Worm (Caenorhabditis elegans) whole organism, young adult: Measurements from ENCODE around the gene T21H3.1.
"Not testable (repeated sequence)": the region's sequence is repeated elsewhere in the genome, so short reads cannot be mapped to it uniquely, and the experiment has no call there.

Experiments used
- B0019.2 ChIP-seq: fragments of 200-800 bp; sonication (Bioruptor generic); conservative IDR thresholded peaks from 2 replicates; pipeline ENCODE4 v1.3.6; 2022; ENCODE audit warnings: missing genetic modification reagents, missing genetic modification characterization, missing compliant biosample characterization
- C17E4.6 ChIP-seq: fragments of 200-800 bp; sonication (Bioruptor generic); IDR thresholded peaks from 2 replicates; pipeline ENCODE4 v1.3.6; 2022; ENCODE audit warnings: missing genetic modification reagents, missing genetic modification characterization, missing compliant biosample characterization
- D2030.7 ChIP-seq: fragments of 200-800 bp; sonication (Bioruptor generic); IDR thresholded peaks from 2 replicates; pipeline ENCODE4 v1.3.6; 2022; ENCODE audit warnings: missing genetic modification reagents, missing genetic modification characterization, missing compliant biosample characterization
- F33H1.4 ChIP-seq: fragments of 200-800 bp; sonication (Bioruptor generic); IDR thresholded peaks from 2 replicates; pipeline ENCODE4 v1.3.6; 2022; ENCODE audit warnings: missing genetic modification reagents, missing genetic modification characterization, missing compliant biosample characterization
- K11D2.4 ChIP-seq: fragments of 200-800 bp; sonication (Bioruptor generic); IDR thresholded peaks from 2 replicates; pipeline ENCODE4 v1.3.6; 2022; ENCODE audit warnings: missing genetic modification reagents, missing genetic modification characterization, missing compliant biosample characterization
- K12H6.12 ChIP-seq: fragments of 200-800 bp; sonication (Bioruptor generic); optimal IDR thresholded peaks from 2 replicates; lab custom pipeline; 2018; ENCODE audit warnings: mild to moderate bottlenecking, missing genetic modification characterization, missing compliant biosample characterization
- T07F8.4 ChIP-seq: sonication (generic microtip); optimal IDR thresholded peaks from 2 replicates; lab custom pipeline; 2016; ENCODE audit warnings: mild to moderate bottlenecking, missing genetic modification characterization, moderate library complexity, missing compliant biosample characterization
- Y67H2A.10 ChIP-seq: fragments of 200-800 bp; sonication (Bioruptor generic); conservative IDR thresholded peaks from 2 replicates; pipeline ENCODE4 v1.3.6; 2022; ENCODE audit warnings: missing genetic modification reagents, missing genetic modification characterization, missing compliant biosample characterization
- Y95B8A.8 ChIP-seq: fragments of 200-800 bp; sonication (Bioruptor generic); IDR thresholded peaks from 2 replicates; pipeline ENCODE4 v1.3.6; 2022; ENCODE audit warnings: missing genetic modification reagents, missing genetic modification characterization, missing compliant biosample characterization
- aptf-2 ChIP-seq: fragments of 200-800 bp; sonication (Bioruptor generic); conservative IDR thresholded peaks from 2 replicates; pipeline ENCODE4 v1.3.6; 2022; ENCODE audit warnings: missing genetic modification reagents, missing genetic modification characterization, missing compliant biosample characterization
- athp-1 ChIP-seq: sonication (generic microtip); optimal IDR thresholded peaks from 2 replicates; lab custom pipeline; 2017; ENCODE audit warnings: mild to moderate bottlenecking, missing genetic modification characterization, missing compliant biosample characterization
- attf-3 ChIP-seq: fragments of 200-800 bp; sonication (Bioruptor generic); conservative IDR thresholded peaks from 2 replicates; pipeline ENCODE4 v1.3.6; 2022; ENCODE audit warnings: missing genetic modification reagents, missing genetic modification characterization, missing compliant biosample characterization
- attf-5 ChIP-seq: fragments of 200-800 bp; sonication (Bioruptor generic); optimal IDR thresholded peaks from 2 replicates; lab custom pipeline; 2018; ENCODE audit warnings: mild to moderate bottlenecking, missing genetic modification characterization, missing compliant biosample characterization
- cebp-1 ChIP-seq, 2 experiments: fragments of 200-800 bp in 1 of 2; sonication (Bioruptor generic) in 1 of 2; sonication (generic microtip) in 1 of 2; IDR thresholded peaks in 1 of 2; optimal IDR thresholded peaks in 1 of 2; 2 replicates each; pipeline versions ENCODE4 v1.3.6 to Lab custom; 2017 to 2022; ENCODE audit warnings: missing compliant biosample characterization in 2 of 2, missing genetic modification characterization in 2 of 2, mild to moderate bottlenecking in 1 of 2, missing genetic modification reagents in 1 of 2, moderate library complexity in 1 of 2
- ceh-100 ChIP-seq: fragments of 200-800 bp; sonication (Bioruptor generic); IDR thresholded peaks from 2 replicates; pipeline ENCODE4 v1.3.6; 2022; ENCODE audit warnings: missing genetic modification reagents, missing genetic modification characterization, missing compliant biosample characterization
- ceh-27 ChIP-seq: fragments of 200-800 bp; sonication (Bioruptor generic); optimal IDR thresholded peaks from 2 replicates; lab custom pipeline; 2018; ENCODE audit warnings: mild to moderate bottlenecking, missing genetic modification characterization, moderate library complexity, missing compliant biosample characterization
- ceh-91 ChIP-seq: fragments of 200-800 bp; sonication (Bioruptor generic); IDR thresholded peaks from 2 replicates; pipeline ENCODE4 v1.3.6; 2022; ENCODE audit warnings: missing genetic modification reagents, missing genetic modification characterization, missing compliant biosample characterization
- dox-1 ChIP-seq: fragments of 200-800 bp; sonication (Bioruptor generic); IDR thresholded peaks from 2 replicates; pipeline ENCODE4 v1.3.6; 2022; ENCODE audit warnings: missing genetic modification reagents, missing genetic modification characterization, missing compliant biosample characterization
- dpl-1 ChIP-seq: fragments of 150-350 bp; optimal IDR thresholded peaks from 2 replicates; lab custom pipeline; 2014; ENCODE audit warnings: missing biosample characterization, missing genetic modification reagents, missing genetic modification characterization
- efl-1 ChIP-seq: fragments of 150-350 bp; optimal IDR thresholded peaks from 2 replicates; lab custom pipeline; 2014; ENCODE audit warnings: missing biosample characterization, missing genetic modification reagents, missing genetic modification characterization
- egl-44 ChIP-seq: fragments of 200-800 bp; sonication (Bioruptor generic); IDR thresholded peaks from 2 replicates; pipeline ENCODE4 v1.3.6; 2022; ENCODE audit warnings: missing genetic modification reagents, missing genetic modification characterization, missing compliant biosample characterization
- egrh-3 ChIP-seq: fragments of 200-800 bp; sonication (Bioruptor generic); IDR thresholded peaks from 2 replicates; pipeline ENCODE4 v1.3.6; 2022; ENCODE audit warnings: missing genetic modification reagents, missing genetic modification characterization, missing compliant biosample characterization
- ekl-4 ChIP-seq: fragments of 200-800 bp; sonication (Bioruptor generic); IDR thresholded peaks from 2 replicates; pipeline ENCODE4 v1.3.6; 2022; ENCODE audit warnings: missing genetic modification reagents, missing genetic modification characterization, missing compliant biosample characterization
- hmg-1.2 ChIP-seq: fragments of 200-800 bp; sonication (Bioruptor generic); IDR thresholded peaks from 2 replicates; pipeline ENCODE4 v1.3.6; 2022; ENCODE audit warnings: missing genetic modification reagents, missing genetic modification characterization, missing compliant biosample characterization
- hmg-20 ChIP-seq: fragments of 200-800 bp; sonication (Bioruptor generic); IDR thresholded peaks from 2 replicates; pipeline ENCODE4 v1.3.6; 2022; ENCODE audit warnings: missing genetic modification reagents, missing genetic modification characterization, missing compliant biosample characterization
- lin-26 ChIP-seq: fragments of 200-800 bp; sonication (Bioruptor generic); IDR thresholded peaks from 2 replicates; pipeline ENCODE4 v1.3.6; 2022; ENCODE audit warnings: missing genetic modification reagents, missing genetic modification characterization, missing compliant biosample characterization
- lin-35 ChIP-seq, 3 experiments: fragments of 150-350 bp in 2 of 3; sonication (generic microtip) in 1 of 3; optimal IDR thresholded peaks; 2 replicates each; lab custom pipeline; 2014 to 2018; ENCODE audit warnings: missing biosample characterization in 3 of 3, missing genetic modification characterization in 3 of 3, missing genetic modification reagents in 3 of 3
- lin-40 ChIP-seq: sonication (generic microtip); optimal IDR thresholded peaks from 2 replicates; lab custom pipeline; 2016; ENCODE audit warnings: missing genetic modification characterization, mild to moderate bottlenecking, missing compliant biosample characterization, missing genotype, missing genetic modification reagents
- lin-54 ChIP-seq: fragments of 200-800 bp; sonication (Bioruptor generic); optimal IDR thresholded peaks from 2 replicates; lab custom pipeline; 2018; ENCODE audit warnings: mild to moderate bottlenecking, missing genetic modification characterization, missing compliant biosample characterization
- lir-1 ChIP-seq: fragments of 200-800 bp; sonication (Bioruptor generic); conservative IDR thresholded peaks from 2 replicates; pipeline ENCODE4 v1.3.6; 2022; ENCODE audit warnings: missing genetic modification reagents, missing genetic modification characterization, missing compliant biosample characterization
- lsl-1 ChIP-seq: fragments of 200-800 bp; sonication (Bioruptor generic); optimal IDR thresholded peaks from 2 replicates; lab custom pipeline; 2018; ENCODE audit warnings: mild to moderate bottlenecking, missing genetic modification characterization, moderate library complexity, missing compliant biosample characterization
- madf-10 ChIP-seq: sonication (generic microtip); optimal IDR thresholded peaks from 2 replicates; lab custom pipeline; 2016; ENCODE audit warnings: mild to moderate bottlenecking, missing genetic modification characterization, missing compliant biosample characterization
- madf-3 ChIP-seq: fragments of 200-800 bp; sonication (Bioruptor generic); IDR thresholded peaks from 2 replicates; pipeline ENCODE4 v1.3.6; 2022; ENCODE audit warnings: missing genetic modification reagents, missing genetic modification characterization, missing compliant biosample characterization
- madf-6 ChIP-seq: fragments of 200-800 bp; sonication (Bioruptor generic); IDR thresholded peaks from 2 replicates; pipeline ENCODE4 v1.3.6; 2022; ENCODE audit warnings: missing genetic modification reagents, missing genetic modification characterization, missing compliant biosample characterization
- madf-8 ChIP-seq: fragments of 200-800 bp; sonication (Bioruptor generic); conservative IDR thresholded peaks from 2 replicates; pipeline ENCODE4 v1.3.6; 2022; ENCODE audit warnings: missing genetic modification reagents, missing genetic modification characterization, missing compliant biosample characterization
- mcd-1 ChIP-seq: fragments of 200-800 bp; sonication (Bioruptor generic); IDR thresholded peaks from 2 replicates; pipeline ENCODE4 v1.3.6; 2022; ENCODE audit warnings: missing genetic modification reagents, missing genetic modification characterization, missing compliant biosample characterization
- nhr-80 ChIP-seq: sonication (generic microtip); optimal IDR thresholded peaks from 2 replicates; lab custom pipeline; 2016; ENCODE audit warnings: missing genetic modification characterization, missing compliant biosample characterization
- pbrm-1 ChIP-seq: fragments of 200-800 bp; sonication (Bioruptor generic); IDR thresholded peaks from 2 replicates; pipeline ENCODE4 v1.3.6; 2022; ENCODE audit warnings: missing genetic modification reagents, missing genetic modification characterization, missing compliant biosample characterization
- rcor-1 ChIP-seq: fragments of 200-800 bp; sonication (Bioruptor generic); IDR thresholded peaks from 2 replicates; pipeline ENCODE4 v1.3.6; 2022; ENCODE audit warnings: missing genetic modification reagents, missing genetic modification characterization, missing compliant biosample characterization
- rec-8 ChIP-seq, 2 experiments: sonication (generic microtip); optimal IDR thresholded peaks; 2 replicates each; lab custom pipeline; 2016; ENCODE audit warnings: mild to moderate bottlenecking in 2 of 2, missing genetic modification characterization in 2 of 2, missing genetic modification reagents in 2 of 2, missing genotype in 2 of 2, missing biosample characterization in 1 of 2, missing compliant biosample characterization in 1 of 2, moderate library complexity in 1 of 2
- tbp1 ChIP-seq: fragments of 200-800 bp; sonication (Bioruptor generic); optimal IDR thresholded peaks from 2 replicates; lab custom pipeline; 2018; ENCODE audit warnings: mild to moderate bottlenecking, missing genetic modification characterization, missing compliant biosample characterization
- unc-130 ChIP-seq: sonication (generic microtip); optimal IDR thresholded peaks from 2 replicates; lab custom pipeline; 2016; ENCODE audit warnings: missing genetic modification reagents, missing genetic modification characterization, missing compliant biosample characterization
- zfh-2 ChIP-seq: fragments of 200-800 bp; sonication (Bioruptor generic); conservative IDR thresholded peaks from 2 replicates; pipeline ENCODE4 v1.3.6; 2022; ENCODE audit warnings: missing genetic modification reagents, missing genetic modification characterization, missing compliant biosample characterization
- ztf-18 ChIP-seq: sonication (generic microtip); optimal IDR thresholded peaks from 2 replicates; lab custom pipeline; 2016; ENCODE audit warnings: missing genotype, mild to moderate bottlenecking, missing genetic modification characterization, missing compliant biosample characterization
- ztf-28 ChIP-seq: fragments of 200-800 bp; sonication (Bioruptor generic); IDR thresholded peaks from 2 replicates; pipeline ENCODE4 v1.3.6; 2022; ENCODE audit warnings: missing genetic modification reagents, missing genetic modification characterization, missing compliant biosample characterization
- ztf-6 ChIP-seq: fragments of 200-800 bp; sonication (Bioruptor generic); IDR thresholded peaks from 2 replicates; pipeline ENCODE4 v1.3.6; 2022; ENCODE audit warnings: missing genetic modification reagents, missing genetic modification characterization, missing compliant biosample characterization

T21H3.1 gene

ce11 chrV:1197064-1197724, 20.7 kb downstream of the T21H3.1 start:
- TF ChIP-seq lin-40 (tag; lab: Kevin White, UChicago) (peak; percentile 34), egrh-3 (peak; percentile 72), madf-6 (GFP tag; lab: Robert Waterston, UW) (peak; percentile 45), rcor-1 (GFP tag; lab: Robert Waterston, UW) (peak; percentile 63), K12H6.12 (peak; percentile 17), ztf-18 (tag; lab: Kevin White, UChicago) (peak; percentile 35), ekl-4 (GFP tag; lab: Robert Waterston, UW) (peak; percentile 71), lin-26 (GFP tag; lab: Robert Waterston, UW) (peak; percentile 27; the same call in 1 of the 2 replicates), ceh-91 (GFP tag; lab: Robert Waterston, UW) (peak; percentile 54), Y95B8A.8 (GFP tag; lab: Robert Waterston, UW) (0 out of 2 replicates have a peak, but pooled peaks have one; percentile 45), cebp-1 (tag; optimal IDR thresholded peaks at IDR 0.05; lab: Kevin White, UChicago) (peak; percentile 57), ztf-28 (GFP tag; lab: Robert Waterston, UW) (peak; percentile 80), egl-44 (GFP tag; lab: Robert Waterston, UW) (peak; percentile 50; the same call in 1 of the 2 replicates), zfh-2 (GFP tag; lab: Robert Waterston, UW) (peak; percentile 48; the same call in 1 of the 2 replicates), K11D2.4 (peak; percentile 73), athp-1 (tag; lab: Kevin White, UChicago) (peak; percentile 27), efl-1 (GFP tag; lab: Kevin White, UChicago) (peak; percentile 60), hmg-20 (GFP tag; lab: Robert Waterston, UW) (peak; percentile 39; the same call in 1 of the 2 replicates), mcd-1 (GFP tag; lab: Robert Waterston, UW) (peak; percentile 94), Y67H2A.10 (GFP tag; lab: Robert Waterston, UW) (peak; percentile 21; the same call in 1 of the 2 replicates), unc-130 (GFP tag; lab: Kevin White, UChicago) (peak; percentile 52), madf-10 (tag; lab: Kevin White, UChicago) (peak; percentile 4), lir-1 (0 out of 2 replicates have a peak, but pooled peaks have one; percentile 42), F33H1.4 (GFP tag; lab: Robert Waterston, UW) (peak; percentile 38), aptf-2 (GFP tag; lab: Robert Waterston, UW) (0 out of 2 replicates have a peak, but pooled peaks have one; percentile 10), madf-3 (GFP tag; lab: Robert Waterston, UW) (peak; percentile 82), tbp1 (GFP tag; lab: Kevin White, UChicago) (peak; percentile 21), ceh-27 (peak; percentile 52), dpl-1 (GFP tag; lab: Kevin White, UChicago) (peak; percentile 51), attf-5 (GFP tag; lab: Kevin White, UChicago) (peak; percentile 85), ceh-100 (GFP tag; lab: Robert Waterston, UW) (peak; percentile 98), rec-8 (tag; optimal IDR thresholded peaks at IDR 0.05; lab: Kevin White, UChicago) (peak in 1 of 2 experiments; percentile 22), ztf-6 (GFP tag; lab: Robert Waterston, UW) (peak; percentile 62; the same call in 1 of the 2 replicates), lin-54 (GFP tag; lab: Kevin White, UChicago) (peak; percentile 77), dox-1 (peak; percentile 77), attf-3 (GFP tag; lab: Robert Waterston, UW) (peak; percentile 88), nhr-80 (peak; percentile 25), lsl-1 (peak; percentile 28), pbrm-1 (GFP tag; lab: Robert Waterston, UW) (peak; percentile 76), C17E4.6 (GFP tag; lab: Robert Waterston, UW) (peak; percentile 39; the same call in 1 of the 2 replicates), lin-35 (GFP tag; optimal IDR thresholded peaks at IDR 0.05; lab: Kevin White, UChicago) (peak in 2 of 3 experiments; percentile 12 to 81), B0019.2 (peak; percentile 71; the same call in 1 of the 2 replicates), hmg-1.2 (GFP tag; lab: Robert Waterston, UW) (peak; percentile 31; the same call in 1 of the 2 replicates), T07F8.4 (tag; lab: Kevin White, UChicago) (peak; percentile 35), madf-8 (GFP tag; lab: Robert Waterston, UW) (peak; percentile 36), D2030.7 (GFP tag; lab: Robert Waterston, UW) (peak; percentile 91)
- TF ChIP-seq cebp-1 (GFP tag; IDR thresholded peaks at IDR 0.05; lab: Robert Waterston, UW) = not testable (repeated sequence)
